Worm (Caenorhabditis elegans): Measurements from ENCODE around the gene nhx-9.

DNA sequence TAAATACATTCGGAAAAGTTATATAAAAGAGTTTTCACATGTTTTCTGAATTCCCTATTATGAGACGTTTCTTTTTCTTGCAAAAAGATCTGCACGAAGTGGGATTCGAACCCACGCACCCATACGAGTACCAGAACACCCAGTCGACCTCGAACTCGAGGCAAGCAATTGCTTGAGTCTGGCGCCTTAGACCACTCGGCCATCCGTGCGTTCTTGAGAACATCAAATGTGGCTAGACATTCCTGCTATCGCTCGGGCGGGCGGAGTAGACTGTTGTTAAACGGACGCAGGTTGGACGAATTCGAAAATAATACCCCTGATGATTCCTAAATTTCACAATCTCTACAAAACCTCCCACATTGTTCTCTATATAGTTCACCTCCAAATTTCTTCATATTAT lies 2.3 kb upstream of the nhx-9 start:
- TF ChIP-seq unc-62 (GFP tag; optimal IDR thresholded peaks at IDR 0.05) (no peak), snpc-4 (tag; optimal IDR thresholded peaks at IDR 0.05) (no peak), drap-1 (GFP tag; optimal IDR thresholded peaks at IDR 0.05) (peak; percentile 52), lin-13 (tag; optimal IDR thresholded peaks at IDR 0.05) (no peak), elt-3 (tag; optimal IDR thresholded peaks at IDR 0.05) (no peak), nhr-28 (tag; optimal IDR thresholded peaks at IDR 0.05) (no peak), ztf-11 (tag; optimal IDR thresholded peaks at IDR 0.05) (no peak), elt-1 (tag; optimal IDR thresholded peaks at IDR 0.05; ENCODE audit: borderline replicate concordance, insufficient read depth) (no peak), nhr-237 (tag; optimal IDR thresholded peaks at IDR 0.05) (no peak)
